Fruit fly (Drosophila melanogaster) whole organism, prepupa: ENCODE measurements around the gene CG31464.

Source experiments
- CG10631 ChIP-seq: fragments of 200-800 bp; sonication (Bioruptor generic); optimal IDR thresholded peaks from 2 replicates; lab custom pipeline; 2016; ENCODE audit warnings: missing biosample characterization, missing genetic modification characterization
- CG10669 ChIP-seq: fragments of 200-800 bp; sonication (Bioruptor generic); optimal IDR thresholded peaks from 3 replicates; lab custom pipeline; 2018; ENCODE audit warnings: missing biosample characterization, mild to moderate bottlenecking, missing genetic modification characterization, moderate library complexity
- CG11294 ChIP-seq: fragments of 200-800 bp; sonication (Bioruptor generic); IDR thresholded peaks from 2 replicates; pipeline ENCODE4 v1.3.6; 2022; ENCODE audit warnings: missing biosample characterization, missing genetic modification characterization
- CG11762 ChIP-seq: fragments of 200-800 bp; sonication (Bioruptor generic); optimal IDR thresholded peaks from 3 replicates; lab custom pipeline; 2016; ENCODE audit warnings: missing biosample characterization, missing genetic modification characterization; ENCODE audit not compliant: insufficient read depth
- CG11902 ChIP-seq: fragments of 200-800 bp; sonication (Bioruptor generic); optimal IDR thresholded peaks from 3 replicates; lab custom pipeline; 2016; ENCODE audit warnings: missing biosample characterization, missing genetic modification characterization
- CG15336 ChIP-seq: fragments of 200-800 bp; sonication (Bioruptor generic); IDR thresholded peaks from 2 replicates; pipeline ENCODE4 v1.3.6; 2022; ENCODE audit warnings: missing biosample characterization, missing genetic modification characterization
- CG1621 ChIP-seq: fragments of 200-800 bp; sonication (Bioruptor generic); optimal IDR thresholded peaks from 3 replicates; lab custom pipeline; 2018; ENCODE audit warnings: missing biosample characterization, mild to moderate bottlenecking, missing genetic modification characterization
- CG16779 ChIP-seq: fragments of 200-800 bp; sonication (Bioruptor generic); optimal IDR thresholded peaks from 3 replicates; lab custom pipeline; 2017; ENCODE audit warnings: missing biosample characterization, mild to moderate bottlenecking, missing genetic modification characterization
- CG3032 ChIP-seq: fragments of 200-800 bp; optimal IDR thresholded peaks from 2 replicates; lab custom pipeline; 2019; ENCODE audit warnings: missing biosample characterization, mild to moderate bottlenecking, missing genetic modification characterization, moderate library complexity
- CG31627 ChIP-seq: fragments of 200-800 bp; sonication (Bioruptor generic); optimal IDR thresholded peaks from 3 replicates; lab custom pipeline; 2016; ENCODE audit warnings: missing biosample characterization, missing genetic modification characterization
- CG32006 ChIP-seq: fragments of 200-800 bp; sonication (Bioruptor generic); optimal IDR thresholded peaks from 3 replicates; lab custom pipeline; 2017; ENCODE audit warnings: missing biosample characterization, mild to moderate bottlenecking, missing genetic modification characterization
- CG34406 ChIP-seq: fragments of 200-800 bp; sonication (Bioruptor generic); optimal IDR thresholded peaks from 3 replicates; lab custom pipeline; 2016; ENCODE audit warnings: missing biosample characterization, missing genetic modification characterization
- CG4318 ChIP-seq: fragments of 200-800 bp; sonication (Bioruptor generic); optimal IDR thresholded peaks from 3 replicates; lab custom pipeline; 2017; ENCODE audit warnings: missing biosample characterization, mild to moderate bottlenecking, missing genetic modification characterization
- CG6276 ChIP-seq: fragments of 200-800 bp; sonication (Bioruptor generic); optimal IDR thresholded peaks from 2 replicates; lab custom pipeline; 2017; ENCODE audit warnings: missing biosample characterization, mild to moderate bottlenecking, missing genetic modification characterization
- CG6792 ChIP-seq: fragments of 200-800 bp; sonication (Bioruptor generic); optimal IDR thresholded peaks from 3 replicates; lab custom pipeline; 2016; ENCODE audit warnings: missing biosample characterization, missing genetic modification characterization
- CG7368 ChIP-seq: fragments of 200-800 bp; sonication (Bioruptor generic); optimal IDR thresholded peaks from 3 replicates; lab custom pipeline; 2016; ENCODE audit warnings: missing biosample characterization, missing genetic modification characterization
- CG8119 ChIP-seq: fragments of 200-800 bp; sonication (Bioruptor generic); IDR thresholded peaks from 3 replicates; pipeline ENCODE4 v1.3.6; 2022; ENCODE audit warnings: missing biosample characterization, missing genetic modification characterization
- CG8632 ChIP-seq: fragments of 200-800 bp; sonication (Bioruptor generic); optimal IDR thresholded peaks from 3 replicates; lab custom pipeline; 2016; ENCODE audit warnings: missing biosample characterization, missing genetic modification characterization
- CG9139 ChIP-seq: fragments of 200-800 bp; sonication (Bioruptor generic); optimal IDR thresholded peaks from 3 replicates; lab custom pipeline; 2017; ENCODE audit warnings: missing biosample characterization, mild to moderate bottlenecking, missing genetic modification characterization
- Eip75B ChIP-seq: fragments of 200-800 bp; sonication (Bioruptor generic); optimal IDR thresholded peaks from 3 replicates; lab custom pipeline; 2016; ENCODE audit warnings: missing biosample characterization, missing genetic modification characterization
- Eip78C ChIP-seq: fragments of 200-800 bp; sonication (Bioruptor generic); peaks from one replicate; lab custom pipeline; 2016; ENCODE audit warnings: missing biosample characterization, missing genetic modification characterization
- Eip93F ChIP-seq: fragments of 200-800 bp; sonication (Bioruptor generic); optimal IDR thresholded peaks from 2 replicates; lab custom pipeline; 2016; ENCODE audit warnings: missing biosample characterization, mild to moderate bottlenecking, missing genetic modification characterization
- Ets21C ChIP-seq: fragments of 200-800 bp; sonication (Bioruptor generic); optimal IDR thresholded peaks from 3 replicates; lab custom pipeline; 2016; ENCODE audit warnings: missing biosample characterization, missing genetic modification characterization
- Ets96B ChIP-seq: fragments of 200-800 bp; optimal IDR thresholded peaks from 2 replicates; lab custom pipeline; 2019; ENCODE audit warnings: missing biosample characterization, mild to moderate bottlenecking, missing genetic modification characterization, moderate library complexity
- Gug ChIP-seq: fragments of 200-800 bp; sonication (Bioruptor generic); IDR thresholded peaks from 2 replicates; pipeline ENCODE4 v1.3.6; 2022; ENCODE audit warnings: missing biosample characterization, missing genetic modification characterization
- Hr4 ChIP-seq: fragments of 200-800 bp; sonication (Bioruptor generic); optimal IDR thresholded peaks from 3 replicates; lab custom pipeline; 2016; ENCODE audit warnings: missing biosample characterization, missing genetic modification characterization
- Lpt ChIP-seq: fragments of 200-800 bp; sonication (Bioruptor generic); optimal IDR thresholded peaks from 3 replicates; lab custom pipeline; 2016; ENCODE audit warnings: missing biosample characterization, missing genetic modification characterization
- Met ChIP-seq: fragments of 200-800 bp; sonication (Bioruptor generic); optimal IDR thresholded peaks from 3 replicates; lab custom pipeline; 2016; ENCODE audit warnings: missing biosample characterization, missing genetic modification characterization
- OdsH ChIP-seq: fragments of 200-800 bp; sonication (Bioruptor generic); optimal IDR thresholded peaks from 3 replicates; lab custom pipeline; 2016; ENCODE audit warnings: missing biosample characterization, missing genetic modification characterization
- Sox102F ChIP-seq: fragments of 200-800 bp; sonication (Bioruptor generic); optimal IDR thresholded peaks from 2 replicates; lab custom pipeline; 2016; ENCODE audit warnings: missing biosample characterization, mild to moderate bottlenecking, missing genetic modification characterization
- Sox14 ChIP-seq: fragments of 200-800 bp; sonication (Bioruptor generic); optimal IDR thresholded peaks from 3 replicates; lab custom pipeline; 2016; ENCODE audit warnings: missing biosample characterization, missing genetic modification characterization
- Sox15 ChIP-seq: fragments of 200-800 bp; sonication (Bioruptor generic); optimal IDR thresholded peaks from 3 replicates; lab custom pipeline; 2016; ENCODE audit warnings: missing biosample characterization, missing genetic modification characterization
- achi ChIP-seq: fragments of 200-800 bp; sonication (Bioruptor generic); optimal IDR thresholded peaks from 3 replicates; lab custom pipeline; 2016; ENCODE audit warnings: missing biosample characterization, missing genetic modification characterization
- acj6 ChIP-seq: fragments of 200-800 bp; sonication (Bioruptor generic); optimal IDR thresholded peaks from 3 replicates; lab custom pipeline; 2016; ENCODE audit warnings: missing biosample characterization, missing genetic modification characterization
- cyc ChIP-seq: fragments of 200-800 bp; sonication (Bioruptor generic); optimal IDR thresholded peaks from 3 replicates; lab custom pipeline; 2016; ENCODE audit warnings: missing biosample characterization, missing genetic modification characterization
- dac ChIP-seq: fragments of 200-800 bp; sonication (Bioruptor generic); optimal IDR thresholded peaks from 2 replicates; lab custom pipeline; 2017; ENCODE audit warnings: missing biosample characterization, mild to moderate bottlenecking, missing genetic modification characterization
- dsx ChIP-seq: fragments of 200-800 bp; optimal IDR thresholded peaks from 3 replicates; lab custom pipeline; 2019; ENCODE audit warnings: missing biosample characterization, mild to moderate bottlenecking, missing genetic modification characterization, moderate library complexity; ENCODE audit not compliant: poor library complexity, severe bottlenecking
- eg ChIP-seq: fragments of 200-800 bp; sonication (Bioruptor generic); IDR thresholded peaks from 3 replicates; pipeline ENCODE4 v1.3.6; 2022; ENCODE audit warnings: missing biosample characterization, missing genetic modification characterization
- esn ChIP-seq: fragments of 200-800 bp; sonication (Bioruptor generic); optimal IDR thresholded peaks from 2 replicates; lab custom pipeline; 2016; ENCODE audit warnings: missing biosample characterization, mild to moderate bottlenecking, missing genetic modification characterization, moderate library complexity
- fd59A ChIP-seq: fragments of 200-800 bp; sonication (Bioruptor generic); optimal IDR thresholded peaks from 2 replicates; lab custom pipeline; 2017; ENCODE audit warnings: missing biosample characterization, mild to moderate bottlenecking, missing genetic modification characterization, missing genetic modification reagents
- fd85E ChIP-seq: fragments of 200-800 bp; sonication (Bioruptor generic); optimal IDR thresholded peaks from 3 replicates; lab custom pipeline; 2016; ENCODE audit warnings: missing biosample characterization, missing genetic modification characterization
- fkh ChIP-seq: fragments of 200-800 bp; sonication (Bioruptor generic); optimal IDR thresholded peaks from 3 replicates; lab custom pipeline; 2017; ENCODE audit warnings: missing biosample characterization, mild to moderate bottlenecking, missing genetic modification characterization, moderate library complexity
- lz ChIP-seq: fragments of 200-800 bp; sonication (Bioruptor generic); optimal IDR thresholded peaks from 3 replicates; lab custom pipeline; 2016; ENCODE audit warnings: missing biosample characterization, missing genetic modification characterization
- net ChIP-seq: fragments of 200-800 bp; sonication (Bioruptor generic); optimal IDR thresholded peaks from 3 replicates; lab custom pipeline; 2016; ENCODE audit warnings: missing biosample characterization, missing genetic modification characterization
- pdm3 ChIP-seq: fragments of 200-800 bp; sonication (Bioruptor generic); optimal IDR thresholded peaks from 3 replicates; lab custom pipeline; 2016; ENCODE audit warnings: missing biosample characterization, missing genetic modification characterization
- spab ChIP-seq: fragments of 200-800 bp; sonication (Bioruptor generic); optimal IDR thresholded peaks from 2 replicates; lab custom pipeline; 2017; ENCODE audit warnings: missing biosample characterization, mild to moderate bottlenecking, missing genetic modification characterization, missing genetic modification reagents
- svp ChIP-seq: fragments of 200-800 bp; sonication (Bioruptor generic); peaks from one replicate; lab custom pipeline; 2016; ENCODE audit warnings: missing biosample characterization, missing genetic modification characterization
- vri ChIP-seq: fragments of 200-800 bp; sonication (Bioruptor generic); optimal IDR thresholded peaks from 3 replicates; lab custom pipeline; 2016; ENCODE audit warnings: missing biosample characterization, mild to moderate bottlenecking, missing genetic modification characterization

CG31464 gene

DNA sequence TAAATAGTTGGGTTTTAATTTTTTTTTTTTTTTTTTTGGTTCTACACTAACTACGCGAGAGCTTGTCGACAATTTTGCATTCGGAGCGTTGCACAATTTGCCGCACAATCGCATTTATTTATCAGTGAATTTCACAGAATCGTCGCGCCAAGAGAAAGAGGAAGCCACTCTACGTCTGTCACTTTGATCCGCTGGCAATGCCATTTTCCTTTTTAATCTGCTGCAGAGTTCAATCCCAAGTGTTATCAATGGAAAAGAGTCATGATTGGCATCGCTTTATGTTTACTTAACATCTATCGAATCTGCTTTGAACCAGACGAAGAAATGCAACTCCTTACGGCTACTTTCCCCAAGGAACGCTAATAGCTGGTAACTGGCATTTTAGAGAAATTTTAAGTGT, 38.6 kb downstream of the CG31464 start:
- TF ChIP-seq svp (GFP tag; lab: Kevin White, UChicago) (peak; percentile 99), net (no peak), dsx (GFP tag; lab: Kevin White, UChicago) (peak; percentile 54), CG34406 (GFP tag; lab: Kevin White, UChicago) (no peak)

DNA sequence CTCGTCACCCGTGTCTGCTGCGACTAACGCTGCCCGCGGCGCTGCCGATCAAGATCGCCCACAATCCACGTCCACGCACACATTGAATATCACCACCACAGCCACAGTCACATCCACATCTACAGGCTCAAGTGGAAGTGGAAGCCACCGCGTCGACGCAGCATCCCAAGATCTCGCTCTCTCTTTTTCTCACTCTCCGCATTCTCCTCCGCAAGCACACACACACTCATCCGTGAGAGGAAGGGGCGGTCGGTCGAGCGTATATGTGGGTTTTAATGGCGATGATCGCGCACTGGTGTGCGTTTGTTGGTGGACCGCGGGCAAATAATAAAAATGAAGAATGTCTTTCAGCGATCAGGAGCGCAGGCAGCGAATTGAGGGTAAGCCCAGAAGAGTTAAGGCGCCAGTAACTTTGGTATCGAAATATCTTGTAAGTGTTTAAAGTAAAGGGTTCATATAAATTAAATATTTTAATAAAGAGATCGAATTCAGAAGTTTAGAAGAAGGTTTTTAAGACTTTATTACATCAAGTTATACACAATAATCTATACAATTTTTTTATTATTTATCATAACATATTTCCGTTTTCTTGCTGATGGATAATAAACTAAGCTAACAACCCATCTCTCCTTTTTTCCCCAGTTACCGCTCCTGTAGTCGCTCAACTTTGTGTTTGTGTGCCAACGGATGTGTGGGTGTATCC, 42.9 kb downstream of the CG31464 start, which contains the start of gene Poxm:
TSS of gene Poxm (minus strand) at position 25 of the 703 bp plus-strand sequence.
- TF ChIP-seq Eip75B (GFP tag; lab: Kevin White, UChicago) (peak; percentile 90), acj6 (GFP tag; lab: Kevin White, UChicago) (peak; percentile 97), CG6792 (GFP tag; lab: Kevin White, UChicago) (peak; percentile 96), achi (peak; percentile 96), svp (GFP tag; lab: Kevin White, UChicago) (peak; percentile 96), Eip78C (GFP tag; lab: Kevin White, UChicago) (peak; percentile 99), CG31627 (GFP tag; lab: Kevin White, UChicago) (peak; percentile 90), lz (peak; percentile 95), spab (peak; percentile 95), CG10669 (GFP tag; lab: Kevin White, UChicago) (peak; percentile 95), dac (GFP tag; lab: Kevin White, UChicago) (peak; percentile 95), Ets21C (peak; percentile 82), Eip93F (peak; percentile 24), esn (GFP tag; lab: Kevin White, UChicago) (peak; percentile 94), CG8632 (GFP tag; lab: Kevin White, UChicago) (peak; percentile 94), CG3032 (peak; percentile 98), CG11902 (GFP tag; lab: Kevin White, UChicago) (peak; percentile 99), fd85E (peak; percentile 60), CG11294 (GFP tag; lab: Robert Waterston, UW) (peak; percentile 87), Gug (GFP tag; lab: Robert Waterston, UW) (peak; percentile 92), Met (peak; percentile 91), eg (GFP tag; lab: Robert Waterston, UW) (peak; percentile 91), Lpt (GFP tag; lab: Kevin White, UChicago) (peak; percentile 96), CG4318 (peak; percentile 98), CG6276 (GFP tag; lab: Kevin White, UChicago) (peak; percentile 97), cyc (peak; percentile 93), dsx (GFP tag; lab: Kevin White, UChicago) (peak; percentile 95), CG8119 (GFP tag; lab: Robert Waterston, UW) (peak; percentile 97), OdsH (GFP tag; lab: Kevin White, UChicago) (peak; percentile 98), CG10631 (peak; percentile 97), fd59A (GFP tag; lab: Kevin White, UChicago) (peak; percentile 96), net (peak; percentile 95), pdm3 (GFP tag; lab: Kevin White, UChicago) (peak; percentile 96), CG15336 (peak; percentile 94), vri (GFP tag; lab: Kevin White, UChicago) (peak; percentile 64), Sox14 (GFP tag; lab: Kevin White, UChicago) (peak; percentile 93), CG16779 (tag; lab: Kevin White, UChicago) (peak; percentile 91), fkh (GFP tag; lab: Kevin White, UChicago) (peak; percentile 78), Ets96B (tag; lab: Kevin White, UChicago) (peak; percentile 96), Sox15 (GFP tag; lab: Kevin White, UChicago) (peak; percentile 95), Sox102F (peak; percentile 87), CG11762 (GFP tag; lab: Kevin White, UChicago) (peak; percentile 94), CG34406 (GFP tag; lab: Kevin White, UChicago) (peak; percentile 93), Hr4 (peak; percentile 97), CG9139 (GFP tag; lab: Kevin White, UChicago) (peak; percentile 89), CG1621 (tag; lab: Kevin White, UChicago) (peak; percentile 76), CG7368 (peak; percentile 93), CG32006 (GFP tag; lab: Kevin White, UChicago) (peak; percentile 99)
